Fruit fly (Drosophila melanogaster) whole organism, wandering third instar larva: ENCODE results near the gene BicD.
A peak's percentile ranks its signal among the peaks of the same experiment; 100 is the strongest.

Source experiments
- Abd-B ChIP-seq: fragments of >200 bp; optimal IDR thresholded peaks from 2 replicates; lab custom pipeline; 2017; ENCODE audit warnings: missing biosample characterization, missing genetic modification characterization
- CG32264 ChIP-seq: fragments of 200-800 bp; sonication (Bioruptor generic); optimal IDR thresholded peaks from 2 replicates; lab custom pipeline; 2016; ENCODE audit warnings: missing biosample characterization, missing genetic modification characterization
- CG9705 ChIP-seq: fragments of 200-800 bp; sonication (Bioruptor generic); optimal IDR thresholded peaks from 2 replicates; lab custom pipeline; 2018; ENCODE audit warnings: missing biosample characterization, mild to moderate bottlenecking, missing genetic modification characterization
- CrebA ChIP-seq: fragments of 200-800 bp; sonication (Bioruptor generic); optimal IDR thresholded peaks from 2 replicates; lab custom pipeline; 2016; ENCODE audit warnings: missing biosample characterization, mild to moderate bottlenecking, missing genetic modification characterization, borderline replicate concordance
- Dif ChIP-seq: fragments of 200-275, 200-300 bp; sonication (Bioruptor generic); optimal IDR thresholded peaks from 2 replicates; lab custom pipeline; 2018; ENCODE audit warnings: missing biosample characterization, missing genetic modification characterization; ENCODE audit not compliant: partially characterized antibody
- GATAd ChIP-seq: sonication (Bioruptor generic); optimal IDR thresholded peaks from 2 replicates; lab custom pipeline; 2016; ENCODE audit warnings: missing biosample characterization, missing genetic modification characterization
- HLH106 ChIP-seq: fragments of 200-800 bp; optimal IDR thresholded peaks from 3 replicates; lab custom pipeline; 2019; ENCODE audit warnings: missing biosample characterization, mild to moderate bottlenecking, missing genetic modification characterization, moderate library complexity
- Hnf4 ChIP-seq: fragments of 200-800 bp; sonication (Bioruptor generic); optimal IDR thresholded peaks from 2 replicates; lab custom pipeline; 2016; ENCODE audit warnings: missing biosample characterization, mild to moderate bottlenecking, missing genetic modification characterization
- Hr83 ChIP-seq: fragments of 200-300 bp; sonication (Bioruptor generic); optimal IDR thresholded peaks from 2 replicates; lab custom pipeline; 2016; ENCODE audit warnings: missing biosample characterization, mild to moderate bottlenecking, missing genetic modification characterization, moderate library complexity; ENCODE audit not compliant: poor library complexity, severe bottlenecking
- Jra ChIP-seq: sonication (Bioruptor generic); optimal IDR thresholded peaks from 2 replicates; lab custom pipeline; 2016; ENCODE audit warnings: missing biosample characterization, missing genetic modification characterization
- Mio ChIP-seq: sonication (Bioruptor generic); optimal IDR thresholded peaks from 2 replicates; lab custom pipeline; 2016; ENCODE audit warnings: missing biosample characterization, missing genetic modification characterization
- Myc ChIP-seq: fragments of >200 bp; optimal IDR thresholded peaks from 2 replicates; lab custom pipeline; 2017
- N ChIP-seq: fragments of >200 bp; optimal IDR thresholded peaks from 2 replicates; lab custom pipeline; 2018; ENCODE audit warnings: missing biosample characterization, missing external identifiers, missing genetic modification characterization
- OdsH ChIP-seq: fragments of 200-800 bp; sonication (Bioruptor generic); optimal IDR thresholded peaks from 2 replicates; lab custom pipeline; 2016; ENCODE audit warnings: missing biosample characterization, mild to moderate bottlenecking, missing genetic modification characterization
- Rel ChIP-seq, 2 experiments: fragments of 200-800 bp; sonication (Bioruptor generic) in 1 of 2; optimal IDR thresholded peaks; 2 replicates in 1 of 2; 3 replicates in 1 of 2; lab custom pipeline; 2016 to 2019; ENCODE audit warnings: mild to moderate bottlenecking in 2 of 2, missing biosample characterization in 2 of 2, missing genetic modification characterization in 2 of 2, moderate library complexity in 1 of 2
- Sp1 ChIP-seq: fragments of 200-800 bp; sonication (Bioruptor generic); optimal IDR thresholded peaks from 3 replicates; lab custom pipeline; 2019; ENCODE audit warnings: missing biosample characterization, mild to moderate bottlenecking, missing genetic modification characterization, moderate library complexity
- Vsx2 ChIP-seq: fragments of 200-300, 225-300 bp; sonication (Bioruptor generic); optimal IDR thresholded peaks from 2 replicates; lab custom pipeline; 2018; ENCODE audit warnings: missing biosample characterization, missing genetic modification characterization; ENCODE audit not compliant: partially characterized antibody
- br ChIP-seq: fragments of 200-800 bp; sonication (Bioruptor generic); optimal IDR thresholded peaks from 2 replicates; lab custom pipeline; 2016; ENCODE audit warnings: missing biosample characterization, missing genetic modification characterization
- brk ChIP-seq: fragments of 200-800 bp; sonication (Bioruptor generic); optimal IDR thresholded peaks from 2 replicates; lab custom pipeline; 2016; ENCODE audit warnings: missing biosample characterization, mild to moderate bottlenecking, missing genetic modification characterization
- dl ChIP-seq, 2 experiments: fragments of 175-275, 200-275 bp in 1 of 2; fragments of 200-275 bp in 1 of 2; sonication (Bioruptor generic); optimal IDR thresholded peaks; lab custom pipeline; 2018; ENCODE audit warnings: mild to moderate bottlenecking in 2 of 2, missing biosample characterization in 2 of 2, missing genetic modification characterization in 2 of 2, moderate library complexity in 2 of 2; ENCODE audit not compliant: partially characterized antibody in 2 of 2, insufficient read depth in 1 of 2
- dmrt93B ChIP-seq: fragments of 200-800 bp; sonication (Bioruptor generic); optimal IDR thresholded peaks from 2 replicates; lab custom pipeline; 2018; ENCODE audit warnings: missing biosample characterization, mild to moderate bottlenecking, missing genetic modification characterization
- dsf ChIP-seq: sonication (Bioruptor generic); optimal IDR thresholded peaks from 2 replicates; lab custom pipeline; 2016; ENCODE audit warnings: missing biosample characterization, missing genetic modification characterization, borderline replicate concordance
- ey ChIP-seq: fragments of 200-800 bp; sonication (Bioruptor generic); optimal IDR thresholded peaks from 2 replicates; lab custom pipeline; 2016; ENCODE audit warnings: missing biosample characterization, missing genetic modification characterization
- foxo ChIP-seq, 2 experiments: fragments of 200-800 bp; sonication (Bioruptor generic); optimal IDR thresholded peaks; 2 replicates in 1 of 2; 3 replicates in 1 of 2; lab custom pipeline; 2016 to 2017; ENCODE audit warnings: missing biosample characterization in 2 of 2, missing genetic modification characterization in 2 of 2
- fru ChIP-seq: fragments of 200-800 bp; sonication (Bioruptor generic); optimal IDR thresholded peaks from 3 replicates; lab custom pipeline; 2016; ENCODE audit warnings: missing biosample characterization, mild to moderate bottlenecking, missing genetic modification characterization
- h ChIP-seq: fragments of 200-800 bp; sonication (Bioruptor generic); optimal IDR thresholded peaks from 3 replicates; lab custom pipeline; 2016; ENCODE audit warnings: missing biosample characterization, mild to moderate bottlenecking, missing genetic modification characterization
- jim ChIP-seq: fragments of 175-275, 200-325 bp; sonication (Bioruptor generic); optimal IDR thresholded peaks from 2 replicates; lab custom pipeline; 2016; ENCODE audit warnings: missing biosample characterization, mild to moderate bottlenecking, missing genetic modification characterization
- lola ChIP-seq: fragments of >200 bp; optimal IDR thresholded peaks from 2 replicates; lab custom pipeline; 2017; ENCODE audit warnings: missing biosample characterization, missing genetic modification characterization
- pan ChIP-seq: fragments of >200 bp; optimal IDR thresholded peaks from 2 replicates; lab custom pipeline; 2017
- psq ChIP-seq: fragments of 200-800 bp; sonication (Bioruptor generic); optimal IDR thresholded peaks from 3 replicates; lab custom pipeline; 2017; ENCODE audit warnings: missing biosample characterization, mild to moderate bottlenecking, missing genetic modification characterization, moderate library complexity
- rgr ChIP-seq: fragments of 200-800 bp; sonication (Bioruptor generic); optimal IDR thresholded peaks from 3 replicates; lab custom pipeline; 2016; ENCODE audit warnings: missing biosample characterization, mild to moderate bottlenecking, missing genetic modification characterization
- sage ChIP-seq: fragments of 200-800 bp; sonication (Bioruptor generic); optimal IDR thresholded peaks from 2 replicates; lab custom pipeline; 2016; ENCODE audit warnings: missing biosample characterization, mild to moderate bottlenecking, missing genetic modification characterization
- sv ChIP-seq: fragments of 200-800 bp; sonication (Bioruptor generic); optimal IDR thresholded peaks from 3 replicates; lab custom pipeline; 2016; ENCODE audit warnings: missing biosample characterization, missing genetic modification characterization
- tai ChIP-seq: sonication (Bioruptor generic); optimal IDR thresholded peaks from 2 replicates; lab custom pipeline; 2016; ENCODE audit warnings: missing biosample characterization, missing genetic modification characterization
- usp ChIP-seq: fragments of >200 bp; optimal IDR thresholded peaks from 2 replicates; lab custom pipeline; 2017; ENCODE audit warnings: missing biosample characterization, missing genetic modification characterization
- woc ChIP-seq: sonication (Bioruptor generic); optimal IDR thresholded peaks from 2 replicates; lab custom pipeline; 2016; ENCODE audit warnings: missing biosample characterization, mild to moderate bottlenecking, missing genetic modification characterization

The BicD gene

DNA sequence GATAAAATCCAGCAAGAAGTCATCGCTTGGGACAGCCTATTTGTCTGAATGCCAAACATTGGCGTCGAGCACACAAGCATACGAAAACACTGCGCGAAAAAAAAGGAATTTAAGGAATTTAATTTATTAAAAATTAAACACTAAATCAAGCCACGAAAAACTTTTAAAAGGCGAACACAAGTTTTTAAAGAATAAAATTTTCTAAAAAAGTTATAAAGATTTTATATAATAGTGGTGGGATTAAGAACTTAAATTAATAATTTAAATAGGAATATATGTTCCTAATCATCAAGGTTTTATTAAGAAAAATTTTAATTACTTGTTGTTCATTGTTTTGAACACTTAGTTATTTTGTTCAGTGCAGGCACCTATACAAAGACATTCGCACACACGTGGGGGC, 51.6 kb downstream of the BicD start:
- no peak for TF ChIP-seq CG9705
- no peak for TF ChIP-seq ey
- TF ChIP-seq psq (GFP tag; lab: Kevin White, UChicago): peak; percentile 62
- no peak for TF ChIP-seq lola (GFP tag; lab: Kevin White, UChicago)
- no peak for TF ChIP-seq Vsx2 (GFP tag; lab: Kevin White, UChicago)
- peak in 1 of 2 experiments; percentile 18 for TF ChIP-seq foxo (GFP tag; optimal IDR thresholded peaks at IDR 0.05; lab: Kevin White, UChicago)
- TF ChIP-seq HLH106: peak; percentile 65
- TF ChIP-seq usp (GFP tag; lab: Kevin White, UChicago): no peak
- TF ChIP-seq Abd-B: no peak
- no peak for TF ChIP-seq sage (GFP tag; lab: Kevin White, UChicago)
- no peak for TF ChIP-seq Sp1 (GFP tag; lab: Kevin White, UChicago)
- TF ChIP-seq OdsH (GFP tag; lab: Kevin White, UChicago): peak; percentile 4
- TF ChIP-seq pan (lab: Kevin White, UChicago): no peak
- no peak for TF ChIP-seq Rel (GFP tag; optimal IDR thresholded peaks at IDR 0.05; lab: Kevin White, UChicago)
- TF ChIP-seq Rel (tag; optimal IDR thresholded peaks at IDR 0.05; lab: Kevin White, UChicago): no peak
- TF ChIP-seq Jra: no peak
- TF ChIP-seq Mio (GFP tag; lab: Kevin White, UChicago): no peak
- peak; percentile 36 for TF ChIP-seq dmrt93B (GFP tag; lab: Kevin White, UChicago)
- TF ChIP-seq fru (GFP tag; lab: Kevin White, UChicago): peak; percentile 47
- no peak for TF ChIP-seq jim (GFP tag; lab: Kevin White, UChicago)
- no peak for TF ChIP-seq GATAd (GFP tag; lab: Kevin White, UChicago)
- TF ChIP-seq rgr (GFP tag; lab: Kevin White, UChicago): peak; percentile 35

DNA sequence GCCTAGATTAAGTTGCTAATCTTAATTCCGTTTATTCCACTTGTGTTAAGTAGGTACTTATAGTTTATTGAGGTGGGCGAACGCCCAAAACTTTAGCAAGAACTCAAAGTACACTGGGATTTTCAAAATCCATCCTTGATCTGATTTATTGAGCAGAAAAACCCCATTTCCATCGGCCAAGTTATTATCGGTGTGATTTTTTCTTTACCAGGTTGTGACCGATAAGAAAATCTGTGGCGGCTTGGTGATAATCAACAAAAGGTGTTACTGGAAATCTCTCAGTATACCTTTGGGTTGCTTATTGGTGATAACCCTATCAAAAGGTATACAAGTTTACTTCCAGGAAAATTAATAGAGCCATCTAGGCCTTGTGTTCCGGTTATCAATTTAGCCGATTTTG, 52.6 kb downstream of the BicD start:
- TF ChIP-seq pan (lab: Kevin White, UChicago): no peak
- no peak for TF ChIP-seq fru (GFP tag; lab: Kevin White, UChicago)
- TF ChIP-seq lola (GFP tag; lab: Kevin White, UChicago): no peak
- TF ChIP-seq Rel (GFP tag; optimal IDR thresholded peaks at IDR 0.05; lab: Kevin White, UChicago): no peak
- peak; percentile 98 for TF ChIP-seq Rel (tag; optimal IDR thresholded peaks at IDR 0.05; lab: Kevin White, UChicago)
- no peak for TF ChIP-seq br (GFP tag; lab: Kevin White, UChicago)
- TF ChIP-seq, all 38 proteins: peak for 1

- TF ChIP-seq GATAd (GFP tag; lab: Kevin White, UChicago) (no peak), lola (GFP tag; lab: Kevin White, UChicago) (no peak), usp (GFP tag; lab: Kevin White, UChicago) (no peak), CrebA (GFP tag; lab: Kevin White, UChicago) (no peak), Hnf4 (no peak), sage (GFP tag; lab: Kevin White, UChicago) (no peak)
These were observed 60.5 kb downstream of the BicD start, which contains the start of gene Rsph9 for dm6 chr2L:17412533-17412932. TSS of gene Rsph9 (minus strand) at chr2L:17412633.

- TF ChIP-seq sage (GFP tag; lab: Kevin White, UChicago): no peak
- TF ChIP-seq foxo (GFP tag; optimal IDR thresholded peaks at IDR 0.05; lab: Kevin White, UChicago): peak in 1 of 2 experiments; percentile 85
- no peak for TF ChIP-seq pan (lab: Kevin White, UChicago)
- peak; percentile 85 for TF ChIP-seq fru (GFP tag; lab: Kevin White, UChicago)
- peak; percentile 83 for TF ChIP-seq Jra
- TF ChIP-seq Sp1 (GFP tag; lab: Kevin White, UChicago): no peak
- TF ChIP-seq dl (GFP tag; optimal IDR thresholded peaks at IDR 0.05; lab: Kevin White, UChicago; ENCODE audit: insufficient read depth in 1 of 2, partially characterized antibody in 2 of 2): no peak
- peak; percentile 55 for TF ChIP-seq CG32264 (GFP tag; lab: Kevin White, UChicago)
- TF ChIP-seq tai (GFP tag; lab: Kevin White, UChicago): no peak
- no peak for TF ChIP-seq Mio (GFP tag; lab: Kevin White, UChicago)
- TF ChIP-seq h (GFP tag; lab: Kevin White, UChicago): peak; percentile 83
- TF ChIP-seq sv (GFP tag; lab: Kevin White, UChicago): peak; percentile 86
- peak; percentile 66 for TF ChIP-seq dsf (GFP tag; lab: Kevin White, UChicago)
- TF ChIP-seq Hr83 (GFP tag; lab: Kevin White, UChicago): no peak
- peak; percentile 81 for TF ChIP-seq Hnf4
- peak; percentile 69 for TF ChIP-seq ey
- peak; percentile 84 for TF ChIP-seq rgr (GFP tag; lab: Kevin White, UChicago)
- TF ChIP-seq jim (GFP tag; lab: Kevin White, UChicago): no peak
- peak; percentile 68 for TF ChIP-seq CG9705
- no peak for TF ChIP-seq brk (GFP tag; lab: Kevin White, UChicago)
- peak; percentile 81 for TF ChIP-seq HLH106
- TF ChIP-seq Vsx2 (GFP tag; lab: Kevin White, UChicago): no peak
- TF ChIP-seq dmrt93B (GFP tag; lab: Kevin White, UChicago): peak; percentile 61
- peak; percentile 79 for TF ChIP-seq br (GFP tag; lab: Kevin White, UChicago)
- TF ChIP-seq Rel (GFP tag; optimal IDR thresholded peaks at IDR 0.05; lab: Kevin White, UChicago): no peak
- TF ChIP-seq Rel (tag; optimal IDR thresholded peaks at IDR 0.05; lab: Kevin White, UChicago): peak; percentile 78
- peak; percentile 83 for TF ChIP-seq woc (GFP tag; lab: Kevin White, UChicago)
- peak; percentile 89 for TF ChIP-seq Myc
- TF ChIP-seq Dif (GFP tag; lab: Kevin White, UChicago): peak; percentile 6
- TF ChIP-seq psq (GFP tag; lab: Kevin White, UChicago): peak; percentile 79
- peak; percentile 79 for TF ChIP-seq GATAd (GFP tag; lab: Kevin White, UChicago)
- no peak for TF ChIP-seq N (GFP tag; lab: Kevin White, UChicago)
- peak; percentile 69 for TF ChIP-seq OdsH (GFP tag; lab: Kevin White, UChicago)
These were observed 62.7 kb downstream of the BicD start, which contains the start of the genes Polr2J and CG15141 for dm6 chr2L:17410358-17410757. TSS of gene Polr2J (minus strand) at chr2L:17410406. TSS of gene CG15141 (plus strand) at chr2L:17410641.
